Worm (Caenorhabditis elegans): Measurements from ENCODE around the gene txdc-12.2.

DNA sequence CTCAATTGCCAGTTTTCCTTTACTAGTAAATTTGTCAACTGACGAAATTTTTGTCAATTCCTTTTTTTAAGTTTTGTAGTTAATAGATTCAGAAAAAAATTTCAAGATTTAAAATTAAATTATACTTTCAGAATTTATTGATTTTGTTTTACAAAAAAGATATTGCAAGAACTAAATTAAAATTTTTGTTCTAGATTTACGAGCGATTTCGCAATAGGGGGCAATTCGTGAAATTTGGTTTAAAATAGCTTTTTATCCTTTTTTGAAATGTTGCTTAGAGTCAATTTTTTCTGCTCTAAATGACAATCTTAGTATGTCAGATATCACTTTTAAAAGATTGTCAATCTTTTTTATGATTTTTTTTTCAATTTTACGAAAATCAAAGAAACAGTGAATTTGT lies 11.2 kb downstream of the txdc-12.2 start:
- no peak for TF ChIP-seq unc-62 (GFP tag; optimal IDR thresholded peaks at IDR 0.05)
- TF ChIP-seq snpc-4 (tag; optimal IDR thresholded peaks at IDR 0.05): no peak

All from whole organism, mixed stage, embryonic.